Worm (Caenorhabditis elegans) whole organism, mixed stage, embryonic: ENCODE data around the gene efn-2.

Experiments
- bed-3 ChIP-seq: fragments of 200-800 bp; sonication (Bioruptor generic); optimal IDR thresholded peaks from 3 replicates; lab custom pipeline; 2018; ENCODE audit warnings: mild to moderate bottlenecking, missing genetic modification characterization, moderate library complexity, missing compliant biosample characterization
- blmp-1 ChIP-seq: fragments of 150-350 bp; optimal IDR thresholded peaks from 2 replicates; lab custom pipeline; 2014; ENCODE audit warnings: missing biosample characterization, missing genetic modification characterization
- ceh-39 ChIP-seq: fragments of 150-350 bp; optimal IDR thresholded peaks from 2 replicates; lab custom pipeline; 2014; ENCODE audit warnings: missing biosample characterization, missing genetic modification characterization
- flh-1 ChIP-seq: fragments of 200-800 bp; sonication (Bioruptor generic); optimal IDR thresholded peaks from 2 replicates; lab custom pipeline; 2018; ENCODE audit warnings: mild to moderate bottlenecking, missing genetic modification characterization, moderate library complexity, missing compliant biosample characterization
- ham-2 ChIP-seq: fragments of 200-800 bp; sonication (Bioruptor generic); optimal IDR thresholded peaks from 2 replicates; lab custom pipeline; 2018; ENCODE audit warnings: mild to moderate bottlenecking, missing genetic modification characterization, missing compliant biosample characterization
- lin-13 ChIP-seq: fragments of 150-350 bp; optimal IDR thresholded peaks from 2 replicates; lab custom pipeline; 2014; ENCODE audit warnings: missing biosample characterization, missing genetic modification characterization
- lsy-2 ChIP-seq: fragments of 150-350 bp; optimal IDR thresholded peaks from 2 replicates; lab custom pipeline; 2014; ENCODE audit warnings: missing biosample characterization, missing genetic modification characterization
- nhr-2 ChIP-seq: fragments of 150-350 bp; optimal IDR thresholded peaks from 2 replicates; lab custom pipeline; 2014; ENCODE audit warnings: missing biosample characterization, missing genetic modification characterization
- nhr-237 ChIP-seq: fragments of 150-350 bp; optimal IDR thresholded peaks from 2 replicates; lab custom pipeline; 2014; ENCODE audit warnings: missing biosample characterization, missing genetic modification characterization
- nhr-76 ChIP-seq: sonication (generic microtip); optimal IDR thresholded peaks from 2 replicates; lab custom pipeline; 2017; ENCODE audit warnings: missing biosample characterization, missing genetic modification characterization
- snpc-4 ChIP-seq: fragments of 150-350 bp; optimal IDR thresholded peaks from 2 replicates; lab custom pipeline; 2014; ENCODE audit warnings: missing biosample characterization, missing genetic modification characterization
- unc-62 ChIP-seq: fragments of 150-350 bp; optimal IDR thresholded peaks from 2 replicates; lab custom pipeline; 2014; ENCODE audit warnings: missing biosample characterization, missing genetic modification reagents, missing genetic modification characterization
- ztf-11 ChIP-seq: fragments of 150-350 bp; optimal IDR thresholded peaks from 2 replicates; lab custom pipeline; 2014; ENCODE audit warnings: missing biosample characterization, missing genetic modification characterization

- TF ChIP-seq lsy-2 (tag; lab: Kevin White, UChicago) (no peak), snpc-4 (tag; lab: Kevin White, UChicago) (no peak), flh-1 (GFP tag; lab: Kevin White, UChicago) (no peak), bed-3 (no peak), blmp-1 (tag; lab: Kevin White, UChicago) (peak; percentile 4), nhr-237 (tag; lab: Kevin White, UChicago) (no peak), unc-62 (GFP tag; lab: Kevin White, UChicago) (no peak), ham-2 (no peak), lin-13 (tag; lab: Kevin White, UChicago) (no peak), ztf-11 (no peak), ceh-39 (no peak), nhr-76 (no peak), nhr-2 (no peak)
Observed at ce11 chrIV:10570065-10570464, 6.1 kb upstream of the efn-2 start.
